Worm (Caenorhabditis elegans) whole organism, L4 larva: ENCODE results near the gene C33B4.2.

Experiments used
- lsy-2 ChIP-seq, 2 experiments: fragments of 150-350 bp in 1 of 2; sonication (generic microtip) in 1 of 2; optimal IDR thresholded peaks; 2 replicates each; lab custom pipeline; 2014 to 2017; ENCODE audit warnings: missing biosample characterization in 2 of 2, missing genetic modification characterization in 2 of 2
- nhr-76 ChIP-seq: fragments of 150-350 bp; optimal IDR thresholded peaks from 2 replicates; lab custom pipeline; 2014; ENCODE audit warnings: missing biosample characterization, missing genetic modification characterization
- snpc-4 ChIP-seq: fragments of 150-350 bp; optimal IDR thresholded peaks from 2 replicates; lab custom pipeline; 2014; ENCODE audit warnings: missing biosample characterization, missing genetic modification characterization

DNA sequence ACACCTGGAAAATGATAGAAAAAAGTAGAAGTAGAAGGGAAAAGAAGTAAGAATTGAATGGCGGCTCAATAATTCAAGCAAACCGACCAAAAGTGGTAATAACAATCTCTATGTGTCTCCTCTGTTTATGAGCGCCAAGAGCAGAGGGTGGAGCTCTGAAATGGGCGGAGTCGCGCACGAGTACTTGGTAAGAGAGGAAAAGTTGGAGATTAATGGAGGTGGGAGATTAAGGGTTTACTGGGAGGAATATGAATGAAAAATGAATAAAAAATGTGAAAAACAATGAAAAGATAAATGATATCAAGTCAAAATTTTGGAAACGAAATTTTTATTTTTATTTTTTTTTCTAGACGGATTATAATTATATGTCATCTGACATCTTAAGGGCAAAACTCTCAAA, 5.8 kb upstream of the C33B4.2 start:
- no peak for TF ChIP-seq lsy-2 (tag; optimal IDR thresholded peaks at IDR 0.05; lab: Kevin White, UChicago)
- no peak for TF ChIP-seq nhr-76 (tag; lab: Kevin White, UChicago)
- no peak for TF ChIP-seq snpc-4 (tag; lab: Kevin White, UChicago)
